Worm (Caenorhabditis elegans): ENCODE data around the gene Y62H9A.12.

- TF ChIP-seq skn-1 (tag; optimal IDR thresholded peaks at IDR 0.05) (no peak), unc-62 (GFP tag; optimal IDR thresholded peaks at IDR 0.05) (no peak), ceh-82 (tag; optimal IDR thresholded peaks at IDR 0.05) (no peak), egl-27 (tag; optimal IDR thresholded peaks at IDR 0.05) (no peak), nhr-25 (tag; optimal IDR thresholded peaks at IDR 0.05) (no peak), elt-1 (tag; optimal IDR thresholded peaks at IDR 0.05) (no peak), unc-55 (GFP tag; optimal IDR thresholded peaks at IDR 0.05) (no peak), mdl-1 (tag; optimal IDR thresholded peaks at IDR 0.05) (no peak), fos-1 (tag; optimal IDR thresholded peaks at IDR 0.05) (no peak)
Measured at ce11 chrX:11913824-11914223, at the start of gene Y62H9A.12.
